Worm (Caenorhabditis elegans) whole organism, L2 larva: ENCODE results near the gene C56G2.22.

ENCODE experiments used
- alr-1 ChIP-seq: fragments of 150-350 bp; optimal IDR thresholded peaks from 2 replicates; lab custom pipeline; 2014; ENCODE audit warnings: missing biosample characterization, missing genetic modification characterization
- ama-1 ChIP-seq: fragments of 150-350 bp; optimal IDR thresholded peaks from 2 replicates; lab custom pipeline; 2018; ENCODE audit warnings: inconsistent platforms
- dmd-4 ChIP-seq: sonication (generic microtip); optimal IDR thresholded peaks from 2 replicates; lab custom pipeline; 2017; ENCODE audit warnings: missing biosample characterization, missing genetic modification characterization
- egl-27 ChIP-seq: sonication (generic microtip); optimal IDR thresholded peaks from 3 replicates; lab custom pipeline; 2017; ENCODE audit warnings: missing biosample characterization, missing genetic modification reagents, missing genetic modification characterization
- elt-1 ChIP-seq: fragments of 150-350 bp; optimal IDR thresholded peaks from 2 replicates; lab custom pipeline; 2014; ENCODE audit warnings: missing biosample characterization, missing genetic modification characterization
- elt-3 ChIP-seq: sonication (generic microtip); optimal IDR thresholded peaks from 2 replicates; lab custom pipeline; 2017; ENCODE audit warnings: missing biosample characterization, missing genetic modification characterization
- lin-39 ChIP-seq: fragments of 150-350 bp; optimal IDR thresholded peaks from 2 replicates; lab custom pipeline; 2014; ENCODE audit warnings: missing biosample characterization, missing genetic modification reagents, missing genetic modification characterization
- mbf-1 ChIP-seq: sonication (generic microtip); optimal IDR thresholded peaks from 2 replicates; lab custom pipeline; 2017; ENCODE audit warnings: missing biosample characterization, missing genetic modification characterization
- nhr-11 ChIP-seq: fragments of 150-350 bp; optimal IDR thresholded peaks from 2 replicates; lab custom pipeline; 2014; ENCODE audit warnings: missing biosample characterization, missing genetic modification characterization
- nhr-23 ChIP-seq: fragments of 150-350 bp; optimal IDR thresholded peaks from 2 replicates; lab custom pipeline; 2014; ENCODE audit warnings: missing biosample characterization, missing genetic modification reagents, missing genetic modification characterization
- nhr-25 ChIP-seq: fragments of 150-350 bp; sonication (generic microtip); optimal IDR thresholded peaks from 3 replicates; lab custom pipeline; 2014; ENCODE audit warnings: missing biosample characterization, missing genetic modification characterization
- sma-9 ChIP-seq, 2 experiments: fragments of 150-350 bp in 1 of 2; sonication (generic microtip) in 1 of 2; optimal IDR thresholded peaks; 2 replicates each; lab custom pipeline; 2014 to 2016; ENCODE audit warnings: missing genetic modification characterization in 2 of 2, mild to moderate bottlenecking in 1 of 2, missing biosample characterization in 1 of 2, missing compliant biosample characterization in 1 of 2, missing genetic modification reagents in 1 of 2, moderate library complexity in 1 of 2
- snpc-4 ChIP-seq: fragments of 150-350 bp; optimal IDR thresholded peaks from 2 replicates; lab custom pipeline; 2014; ENCODE audit warnings: missing biosample characterization, missing genetic modification characterization
- unc-62 ChIP-seq: fragments of 150-350 bp; optimal IDR thresholded peaks from 2 replicates; lab custom pipeline; 2014; ENCODE audit warnings: missing biosample characterization, missing genetic modification reagents, missing genetic modification characterization

DNA sequence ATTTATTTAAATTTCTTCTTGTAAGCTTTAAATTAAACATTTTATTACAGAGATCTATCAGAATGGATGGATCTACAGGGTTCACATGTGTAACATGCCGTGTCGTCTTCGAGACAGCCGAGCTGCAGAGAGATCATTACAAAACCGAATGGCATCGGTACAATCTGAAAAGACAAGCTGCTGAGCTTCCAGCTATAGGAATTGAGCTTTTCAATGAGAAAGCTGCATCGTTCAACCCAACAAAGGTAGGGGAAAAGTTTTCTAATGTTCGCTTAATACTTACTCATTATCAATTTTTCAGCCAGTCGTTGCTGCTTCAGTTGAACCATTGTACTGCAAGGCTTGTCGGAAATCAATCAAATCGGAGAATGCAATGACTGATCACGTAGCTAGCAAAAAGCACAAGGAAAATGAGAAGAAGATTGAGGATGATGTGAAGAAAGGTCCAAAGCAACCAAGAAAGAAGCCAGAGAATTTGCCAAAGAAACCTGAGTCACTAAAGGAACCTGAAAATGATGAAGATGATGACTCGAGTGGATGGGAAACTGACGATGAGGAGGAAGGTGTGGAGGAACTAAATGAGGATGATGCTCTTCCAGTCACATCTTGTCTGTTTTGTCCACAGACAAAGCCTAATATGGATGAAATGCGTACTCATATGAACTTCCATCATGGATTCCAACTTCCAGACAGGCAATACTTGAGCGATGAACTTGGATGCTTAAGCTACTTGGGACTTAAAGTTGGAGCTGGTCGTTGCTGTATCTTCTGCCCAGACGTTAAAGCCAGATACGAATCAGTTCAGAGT is 35.5 kb downstream of the C56G2.22 start, which contains the start of gene znf-622:
- TF ChIP-seq nhr-11 (no peak), mbf-1 (no peak), dmd-4 (tag; lab: Kevin White, UChicago) (no peak), unc-62 (no peak), sma-9 (GFP tag; optimal IDR thresholded peaks at IDR 0.05; lab: Kevin White, UChicago) (no peak), sma-9 (tag; optimal IDR thresholded peaks at IDR 0.05; lab: Kevin White, UChicago) (no peak), lin-39 (tag; lab: Kevin White, UChicago) (no peak), ama-1 (no peak), elt-1 (tag; lab: Kevin White, UChicago) (no peak), alr-1 (no peak), egl-27 (no peak), snpc-4 (tag; lab: Kevin White, UChicago) (no peak), nhr-23 (tag; lab: Kevin White, UChicago) (no peak), nhr-25 (tag; lab: Kevin White, UChicago) (no peak), elt-3 (no peak)
